Worm (Caenorhabditis elegans) whole organism, mixed stage, embryonic: ENCODE measurements around the gene sdz-38.

ENCODE experiments used
- bed-3 ChIP-seq: fragments of 200-800 bp; sonication (Bioruptor generic); optimal IDR thresholded peaks from 3 replicates; lab custom pipeline; 2018; ENCODE audit warnings: mild to moderate bottlenecking, missing genetic modification characterization, moderate library complexity, missing compliant biosample characterization
- blmp-1 ChIP-seq: fragments of 150-350 bp; optimal IDR thresholded peaks from 2 replicates; lab custom pipeline; 2014; ENCODE audit warnings: missing biosample characterization, missing genetic modification characterization
- elt-1 ChIP-seq: sonication (generic microtip); optimal IDR thresholded peaks from 2 replicates; lab custom pipeline; 2017; ENCODE audit warnings: missing genetic modification characterization, mild to moderate bottlenecking, missing compliant biosample characterization, antibody characterized with exemption, moderate library complexity, borderline replicate concordance; ENCODE audit not compliant: insufficient read depth
- elt-3 ChIP-seq: fragments of 150-350 bp; optimal IDR thresholded peaks from 2 replicates; lab custom pipeline; 2014; ENCODE audit warnings: missing biosample characterization, missing genetic modification characterization
- lin-13 ChIP-seq: fragments of 150-350 bp; optimal IDR thresholded peaks from 2 replicates; lab custom pipeline; 2014; ENCODE audit warnings: missing biosample characterization, missing genetic modification characterization
- lsy-2 ChIP-seq: fragments of 150-350 bp; optimal IDR thresholded peaks from 2 replicates; lab custom pipeline; 2014; ENCODE audit warnings: missing biosample characterization, missing genetic modification characterization
- mep-1 ChIP-seq: fragments of 150-350 bp; optimal IDR thresholded peaks from 2 replicates; lab custom pipeline; 2017; ENCODE audit warnings: missing biosample characterization, missing genetic modification reagents, missing genetic modification characterization, inconsistent platforms
- nhr-12 ChIP-seq: fragments of 150-350 bp; optimal IDR thresholded peaks from 2 replicates; lab custom pipeline; 2014; ENCODE audit warnings: missing biosample characterization, missing genetic modification characterization
- nhr-237 ChIP-seq: fragments of 150-350 bp; optimal IDR thresholded peaks from 2 replicates; lab custom pipeline; 2014; ENCODE audit warnings: missing biosample characterization, missing genetic modification characterization
- unc-39 ChIP-seq: fragments of 150-350 bp; optimal IDR thresholded peaks from 2 replicates; lab custom pipeline; 2014; ENCODE audit warnings: missing biosample characterization, missing genetic modification characterization
- unc-62 ChIP-seq: fragments of 150-350 bp; optimal IDR thresholded peaks from 2 replicates; lab custom pipeline; 2014; ENCODE audit warnings: missing biosample characterization, missing genetic modification reagents, missing genetic modification characterization

ce11 chrII:9935044-9935599, 46.5 kb downstream of the sdz-38 start:
- no peak for TF ChIP-seq bed-3
- TF ChIP-seq elt-3 (tag; lab: Kevin White, UChicago) = no peak
- no peak for TF ChIP-seq blmp-1 (tag; lab: Kevin White, UChicago)
- no peak for TF ChIP-seq lsy-2 (tag; lab: Kevin White, UChicago)
- no peak for TF ChIP-seq nhr-12 (tag; lab: Kevin White, UChicago)
- TF ChIP-seq unc-39 (tag; lab: Kevin White, UChicago) = no peak
- no peak for TF ChIP-seq elt-1 (tag; lab: Kevin White, UChicago)
- no peak for TF ChIP-seq unc-62 (GFP tag; lab: Kevin White, UChicago)
- no peak for TF ChIP-seq lin-13 (tag; lab: Kevin White, UChicago)
- no peak for TF ChIP-seq mep-1
- no peak for TF ChIP-seq nhr-237 (tag; lab: Kevin White, UChicago)
